Fruit fly (Drosophila melanogaster) whole organism, adult: ENCODE data around the gene IP3K1.
A peak's percentile ranks its signal among the peaks of the same experiment; 100 is the strongest.

ENCODE experiments used
- CG1620 ChIP-seq: fragments of 200-800 bp; sonication (Bioruptor generic); optimal IDR thresholded peaks from 2 replicates; lab custom pipeline; 2016; ENCODE audit warnings: missing biosample characterization, missing genetic modification characterization
- Clk ChIP-seq: fragments of 200-800 bp; sonication (Bioruptor generic); optimal IDR thresholded peaks from 2 replicates; lab custom pipeline; 2017; ENCODE audit warnings: missing biosample characterization, missing genetic modification characterization
- Mnt ChIP-seq: fragments of 200-800 bp; sonication (Bioruptor generic); optimal IDR thresholded peaks from 2 replicates; lab custom pipeline; 2016; ENCODE audit warnings: missing biosample characterization, mild to moderate bottlenecking, missing genetic modification characterization
- cnc ChIP-seq, 2 experiments: fragments of >200 bp; optimal IDR thresholded peaks; 2 replicates each; lab custom pipeline; 2017
- kay ChIP-seq: fragments of 200-800 bp; sonication (Bioruptor generic); peaks from one replicate; lab custom pipeline; 2016; ENCODE audit warnings: missing biosample characterization, missing genetic modification characterization, borderline replicate concordance

- TF ChIP-seq kay (GFP tag; lab: Kevin White, UChicago) = no peak
- TF ChIP-seq Mnt (GFP tag; lab: Kevin White, UChicago) = peak; percentile 79
- TF ChIP-seq Clk (GFP tag; lab: Kevin White, UChicago) = no peak
- peak; percentile 17 for TF ChIP-seq CG1620
- TF ChIP-seq cnc (optimal IDR thresholded peaks at IDR 0.05; lab: Kevin White, UChicago) = no peak
Measured at dm6 chr2L:9785917-9786432, 3.8 kb downstream of the IP3K1 start.
